Worm (Caenorhabditis elegans): ENCODE measurements around the gene arrd-9.

DNA sequence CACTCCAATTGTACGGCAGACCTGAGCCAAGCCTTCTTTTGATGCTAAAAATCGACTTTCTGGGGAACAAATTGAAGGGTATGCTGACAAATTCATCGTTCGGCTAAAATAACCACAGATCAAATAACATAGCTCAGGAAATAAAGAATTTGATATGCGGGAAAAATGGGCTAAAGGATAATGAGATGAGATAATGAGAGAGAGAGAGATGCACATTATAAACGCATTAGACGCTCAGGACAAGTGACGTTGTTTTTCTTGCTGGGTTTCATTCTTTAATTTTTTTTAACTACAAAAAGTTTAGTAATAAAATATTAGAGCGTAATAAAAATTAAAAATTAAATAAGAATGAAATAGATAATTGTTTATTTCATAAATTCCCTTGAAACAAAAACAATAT lies 33.9 kb upstream of the arrd-9 start, which contains the start of gene srh-69:
- TF ChIP-seq dao-5 (tag; optimal IDR thresholded peaks at IDR 0.05) (no peak), W03F9.2 (tag; optimal IDR thresholded peaks at IDR 0.05) (no peak), him-1 (tag; optimal IDR thresholded peaks at IDR 0.05) (no peak)

All from whole organism, L4/young adult.